Worm (Caenorhabditis elegans): Measurements from ENCODE around the gene lys-8.

- TF ChIP-seq unc-62 (GFP tag; optimal IDR thresholded peaks at IDR 0.05) (no peak), unc-39 (tag; optimal IDR thresholded peaks at IDR 0.05) (no peak), ceh-82 (tag; optimal IDR thresholded peaks at IDR 0.05) (no peak), aly-2 (tag; optimal IDR thresholded peaks at IDR 0.05) (no peak)
Observed at ce11 chrII:5578714-5579113, 7.3 kb upstream of the lys-8 start.
